Fruit fly (Drosophila melanogaster): ENCODE measurements around the gene CG15601.
A peak's percentile ranks its signal among the peaks of the same experiment; 100 is the strongest.

CG15601 gene

DNA sequence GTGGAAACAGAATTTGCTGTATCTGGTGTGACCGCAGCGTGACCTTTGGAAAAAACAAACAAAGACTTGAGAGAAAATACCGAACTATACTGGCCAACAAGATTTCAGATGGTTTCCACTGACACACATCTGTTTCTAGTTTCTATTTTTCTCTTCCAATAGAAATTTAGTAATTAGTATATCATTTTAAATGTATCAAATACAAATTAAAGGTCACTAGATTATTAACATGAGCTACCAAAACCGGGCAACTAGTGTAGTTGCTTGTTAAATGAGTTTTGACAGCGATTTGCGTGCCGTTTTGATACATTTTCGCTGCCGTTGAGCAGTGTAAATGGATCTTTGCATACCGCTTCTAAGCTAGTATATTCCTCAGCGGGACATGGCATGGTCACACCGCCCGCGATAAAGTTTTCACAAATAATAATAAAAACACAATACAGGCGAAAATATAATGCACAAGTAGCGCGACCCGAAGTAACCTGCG lies 6.7 kb upstream of the CG15601 start, which contains the start of the genes Pis and Hap40 (continued):
- TF ChIP-seq ham (GFP tag; IDR thresholded peaks at IDR 0.05), result no peak
- no peak for TF ChIP-seq CG7963 (GFP tag; IDR thresholded peaks at IDR 0.05; ENCODE audit: partially characterized antibody)
- peak; percentile 6 for TF ChIP-seq Atf3 (GFP tag; optimal IDR thresholded peaks at IDR 0.05)
- peak; percentile 67 for TF ChIP-seq Mrtf (GFP tag; IDR thresholded peaks at IDR 0.05)
- TF ChIP-seq lbe (GFP tag; optimal IDR thresholded peaks at IDR 0.05), result peak; percentile 7
- peak; percentile 49 for TF ChIP-seq CG2116 (GFP tag; optimal IDR thresholded peaks at IDR 0.05)
- TF ChIP-seq grau (tag; optimal IDR thresholded peaks at IDR 0.05), result peak; percentile 84
- TF ChIP-seq crp (GFP tag; optimal IDR thresholded peaks at IDR 0.05), result peak in 1 of 2 experiments; percentile 48
- no peak for TF ChIP-seq otp (GFP tag; IDR thresholded peaks at IDR 0.05)
- peak; percentile 58 for TF ChIP-seq trem (tag; optimal IDR thresholded peaks at IDR 0.05)
- TF ChIP-seq schlank (tag; optimal IDR thresholded peaks at IDR 0.05), result peak; percentile 1
- peak; percentile 79 for TF ChIP-seq Ptx1 (GFP tag; IDR thresholded peaks at IDR 0.05)
- TF ChIP-seq CG18476 (GFP tag; optimal IDR thresholded peaks at IDR 0.05), result peak; percentile 48
- peak; percentile 23 for TF ChIP-seq Deaf1 (tag; optimal IDR thresholded peaks at IDR 0.05)
- peak; percentile 78 for TF ChIP-seq CG6689 (GFP tag; IDR thresholded peaks at IDR 0.05)
- TF ChIP-seq pan (optimal IDR thresholded peaks at IDR 0.05), result no peak
- peak in 1 of 2 experiments; percentile 53 for TF ChIP-seq pan (GFP tag; optimal IDR thresholded peaks at IDR 0.05 in 1 of 2, IDR thresholded peaks at IDR 0.05 in 1 of 2)
- TF ChIP-seq HmgD (GFP tag; optimal IDR thresholded peaks at IDR 0.05), result no peak
- peak; percentile 63 for TF ChIP-seq Max (GFP tag; optimal IDR thresholded peaks at IDR 0.05)
- no peak for TF ChIP-seq wek (GFP tag; optimal IDR thresholded peaks at IDR 0.05)
- TF ChIP-seq CG3838 (GFP tag; optimal IDR thresholded peaks at IDR 0.05), result no peak
- TF ChIP-seq jing (GFP tag; optimal IDR thresholded peaks at IDR 0.05), result no peak
- TF ChIP-seq Taf1 (GFP tag; IDR thresholded peaks at IDR 0.05), result no peak; the same call in 1 of the 2 replicates
- TF ChIP-seq CG11504 (tag; optimal IDR thresholded peaks at IDR 0.05), result peak; percentile 81
- TF ChIP-seq CG11696 (GFP tag; IDR thresholded peaks at IDR 0.05), result no peak
- TF ChIP-seq disco-r (GFP tag; optimal IDR thresholded peaks at IDR 0.05), result no peak
- no peak for TF ChIP-seq Bgb (GFP tag; IDR thresholded peaks at IDR 0.05; ENCODE audit: partially characterized antibody)
- peak; percentile 85 for TF ChIP-seq phol (tag; optimal IDR thresholded peaks at IDR 0.05)
- no peak for TF ChIP-seq BtbVII (GFP tag; optimal IDR thresholded peaks at IDR 0.05)
- 0 out of 3 replicates have a peak, but pooled peaks have one; percentile 49 for TF ChIP-seq Dbx (GFP tag; IDR thresholded peaks at IDR 0.05)
- TF ChIP-seq Sin3A (optimal IDR thresholded peaks at IDR 0.05), result peak; percentile 98
- TF ChIP-seq esg (GFP tag; conservative IDR thresholded peaks at IDR 0.05), result peak; percentile 75
- peak; percentile 82 for TF ChIP-seq CG13424 (tag; optimal IDR thresholded peaks at IDR 0.05)
- TF ChIP-seq Scr (GFP tag; IDR thresholded peaks at IDR 0.05; ENCODE audit: partially characterized antibody), result no peak
- peak; percentile 80 for TF ChIP-seq CG14014 (GFP tag; IDR thresholded peaks at IDR 0.05)
- no peak for TF ChIP-seq Opbp (GFP tag; IDR thresholded peaks at IDR 0.05; ENCODE audit: partially characterized antibody)
- peak; percentile 88 for TF ChIP-seq hkb (optimal IDR thresholded peaks at IDR 0.05)
- no peak for TF ChIP-seq hkb (GFP tag; IDR thresholded peaks at IDR 0.05)
- no peak for TF ChIP-seq CG33213 (GFP tag; optimal IDR thresholded peaks at IDR 0.05)
- TF ChIP-seq tap (tag; optimal IDR thresholded peaks at IDR 0.05), result no peak
- no peak for TF ChIP-seq CG10321 (GFP tag; IDR thresholded peaks at IDR 0.05)
- TF ChIP-seq ase (GFP tag; IDR thresholded peaks at IDR 0.05), result peak; percentile 56; the same call in 1 of the 3 replicates
- peak; percentile 70 for TF ChIP-seq Dek (tag; optimal IDR thresholded peaks at IDR 0.05)
- peak; percentile 22 for TF ChIP-seq CG13123 (GFP tag; optimal IDR thresholded peaks at IDR 0.05)
- TF ChIP-seq CG3407 (GFP tag; optimal IDR thresholded peaks at IDR 0.05), result no peak
- TF ChIP-seq Dp (GFP tag; optimal IDR thresholded peaks at IDR 0.05), result no peak
- no peak for TF ChIP-seq ato (GFP tag; IDR thresholded peaks at IDR 0.05; ENCODE audit: partially characterized antibody)
- TF ChIP-seq Lpt (GFP tag; optimal IDR thresholded peaks at IDR 0.05), result no peak
- peak; percentile 35 for TF ChIP-seq bab2 (GFP tag; optimal IDR thresholded peaks at IDR 0.05)
- TF ChIP-seq br (optimal IDR thresholded peaks at IDR 0.05), result no peak
- TF ChIP-seq CG8359 (GFP tag; optimal IDR thresholded peaks at IDR 0.05; ENCODE audit: borderline replicate concordance), result no peak
- TF ChIP-seq CG9215 (GFP tag; IDR thresholded peaks at IDR 0.05), result peak; percentile 82

Measured in whole organism, embryonic.